Worm (Caenorhabditis elegans) whole organism, L1 larva: ENCODE data around the gene col-84.

Source experiments
- alr-1 ChIP-seq: fragments of 200-800 bp; sonication (Bioruptor generic); optimal IDR thresholded peaks from 2 replicates; lab custom pipeline; 2018; ENCODE audit warnings: borderline replicate concordance, mild to moderate bottlenecking, missing genetic modification characterization, missing compliant biosample characterization
- blmp-1 ChIP-seq: fragments of 150-350 bp; optimal IDR thresholded peaks from 2 replicates; lab custom pipeline; 2014; ENCODE audit warnings: missing biosample characterization, missing genetic modification characterization
- ceh-82 ChIP-seq, 3 experiments: fragments of 150-350 bp in 1 of 3; sonication (generic microtip) in 2 of 3; optimal IDR thresholded peaks; 2 replicates each; lab custom pipeline; 2014 to 2017; ENCODE audit warnings: missing biosample characterization in 3 of 3, missing genetic modification characterization in 3 of 3
- ceh-90 ChIP-seq: sonication (generic microtip); optimal IDR thresholded peaks from 2 replicates; lab custom pipeline; 2016; ENCODE audit warnings: missing genetic modification characterization, missing compliant biosample characterization
- dpl-1 ChIP-seq, 3 experiments: fragments of 150-350 bp in 2 of 3; sonication (generic microtip) in 1 of 3; optimal IDR thresholded peaks; 2 replicates each; lab custom pipeline; 2014 to 2017; ENCODE audit warnings: missing biosample characterization in 3 of 3, missing genetic modification characterization in 3 of 3, missing genetic modification reagents in 3 of 3
- efl-1 ChIP-seq, 4 experiments: fragments of 150-350 bp; optimal IDR thresholded peaks in 3 of 4; peaks in 1 of 4; 1 replicate in 1 of 4; 2 replicates in 3 of 4; lab custom pipeline; 2014; ENCODE audit warnings: missing biosample characterization in 2 of 4, missing genetic modification characterization in 2 of 4, missing genetic modification reagents in 2 of 4
- efl-3 ChIP-seq: fragments of 200-800 bp; sonication (Bioruptor generic); optimal IDR thresholded peaks from 2 replicates; lab custom pipeline; 2018; ENCODE audit warnings: mild to moderate bottlenecking, missing genetic modification characterization, missing compliant biosample characterization
- egl-13 ChIP-seq: sonication (generic microtip); optimal IDR thresholded peaks from 2 replicates; lab custom pipeline; 2016; ENCODE audit warnings: missing genotype, missing genetic modification reagents, missing genetic modification characterization, missing compliant biosample characterization
- elt-2 ChIP-seq: sonication (generic microtip); optimal IDR thresholded peaks from 2 replicates; lab custom pipeline; 2016; ENCODE audit warnings: missing genetic modification characterization, mild to moderate bottlenecking, inconsistent platforms, missing compliant biosample characterization, missing genetic modification reagents
- elt-3 ChIP-seq, 6 experiments: fragments of 150-350 bp in 1 of 6; sonication (generic microtip); optimal IDR thresholded peaks; 2 replicates each; lab custom pipeline; 2017 to 2018; ENCODE audit warnings: missing biosample characterization in 6 of 6, missing genetic modification characterization in 6 of 6, inconsistent platforms in 1 of 6
- fkh-10 ChIP-seq: sonication (generic microtip); optimal IDR thresholded peaks from 2 replicates; lab custom pipeline; 2017; ENCODE audit warnings: missing biosample characterization, missing genetic modification reagents, missing genetic modification characterization
- fos-1 ChIP-seq: fragments of 150-350 bp; optimal IDR thresholded peaks from 2 replicates; lab custom pipeline; 2014; ENCODE audit warnings: missing biosample characterization, missing genetic modification characterization
- grh-1 ChIP-seq: fragments of 200-800 bp; sonication (Bioruptor generic); IDR thresholded peaks from 2 replicates; pipeline ENCODE4 v1.3.6; 2022; ENCODE audit warnings: missing genetic modification reagents, missing genetic modification characterization, missing compliant biosample characterization
- isw-1 ChIP-seq: fragments of 200-800 bp; sonication (Bioruptor generic); IDR thresholded peaks from 2 replicates; pipeline ENCODE4 v1.3.6; 2022; ENCODE audit warnings: missing genetic modification characterization, missing compliant biosample characterization
- lin-14 ChIP-seq: fragments of 200-800 bp; sonication (Bioruptor generic); optimal IDR thresholded peaks from 2 replicates; lab custom pipeline; 2018; ENCODE audit warnings: mild to moderate bottlenecking, missing genetic modification characterization, moderate library complexity, missing compliant biosample characterization
- lin-35 ChIP-seq, 2 experiments: fragments of 150-350 bp; optimal IDR thresholded peaks; 2 replicates each; lab custom pipeline; 2014; ENCODE audit warnings: missing biosample characterization in 2 of 2, missing genetic modification characterization in 2 of 2, missing genetic modification reagents in 2 of 2
- lin-39 ChIP-seq: fragments of 150-350 bp; optimal IDR thresholded peaks from 2 replicates; lab custom pipeline; 2014; ENCODE audit warnings: missing biosample characterization, missing genetic modification reagents, missing genetic modification characterization
- lsy-2 ChIP-seq, 2 experiments: fragments of 150-350 bp; optimal IDR thresholded peaks; 2 replicates each; lab custom pipeline; 2014; ENCODE audit warnings: missing biosample characterization in 2 of 2, missing genetic modification characterization in 2 of 2
- mdl-1 ChIP-seq, 2 experiments: fragments of 150-350 bp; optimal IDR thresholded peaks; 2 replicates each; lab custom pipeline; 2014 to 2017; ENCODE audit warnings: missing biosample characterization in 2 of 2, missing genetic modification characterization in 2 of 2, inconsistent platforms in 1 of 2
- mef-2 ChIP-seq: fragments of 150-350 bp; optimal IDR thresholded peaks from 2 replicates; lab custom pipeline; 2014; ENCODE audit warnings: missing biosample characterization, missing genetic modification characterization
- nhr-19 ChIP-seq: fragments of 200-800 bp; sonication (Bioruptor generic); conservative IDR thresholded peaks from 2 replicates; pipeline ENCODE4 v1.3.6; 2022; ENCODE audit warnings: missing genetic modification characterization, missing compliant biosample characterization
- nhr-20 ChIP-seq: sonication (generic microtip); optimal IDR thresholded peaks from 2 replicates; lab custom pipeline; 2016; ENCODE audit warnings: mild to moderate bottlenecking, missing genetic modification characterization, missing compliant biosample characterization
- nhr-47 ChIP-seq: sonication (generic microtip); optimal IDR thresholded peaks from 2 replicates; lab custom pipeline; 2016; ENCODE audit warnings: mild to moderate bottlenecking, missing genetic modification characterization, moderate library complexity, missing compliant biosample characterization
- nhr-71 ChIP-seq: sonication (generic microtip); optimal IDR thresholded peaks from 2 replicates; lab custom pipeline; 2016; ENCODE audit warnings: mild to moderate bottlenecking, missing genetic modification characterization, moderate library complexity, missing compliant biosample characterization
- nhr-85 ChIP-seq: sonication (generic microtip); peaks from one replicate; lab custom pipeline; 2016; ENCODE audit warnings: missing genetic modification characterization, inconsistent platforms, missing compliant biosample characterization
- nhr-90 ChIP-seq: sonication (generic microtip); optimal IDR thresholded peaks from 2 replicates; lab custom pipeline; 2016; ENCODE audit warnings: mild to moderate bottlenecking, missing genetic modification characterization, missing compliant biosample characterization; ENCODE audit not compliant: poor library complexity
- pqm-1 ChIP-seq: sonication (generic microtip); optimal IDR thresholded peaks from 3 replicates; lab custom pipeline; 2017; ENCODE audit warnings: missing biosample characterization, missing genetic modification characterization
- snu-23 ChIP-seq: sonication (generic microtip); optimal IDR thresholded peaks from 2 replicates; lab custom pipeline; 2016; ENCODE audit warnings: missing genetic modification characterization, missing compliant biosample characterization
- sup-37 ChIP-seq: fragments of 200-800 bp; sonication (Bioruptor generic); optimal IDR thresholded peaks from 2 replicates; lab custom pipeline; 2018; ENCODE audit warnings: mild to moderate bottlenecking, missing genetic modification characterization, missing compliant biosample characterization
- tbx-2 ChIP-seq: sonication (generic microtip); optimal IDR thresholded peaks from 2 replicates; lab custom pipeline; 2016; ENCODE audit warnings: missing genetic modification characterization, missing compliant biosample characterization
- unc-130 ChIP-seq: fragments of 150-350 bp; optimal IDR thresholded peaks from 2 replicates; lab custom pipeline; 2017; ENCODE audit warnings: missing biosample characterization, missing genetic modification characterization, inconsistent platforms
- zip-4 ChIP-seq: fragments of 200-800 bp; sonication (Bioruptor generic); optimal IDR thresholded peaks from 2 replicates; lab custom pipeline; 2018; ENCODE audit warnings: mild to moderate bottlenecking, missing genetic modification characterization, moderate library complexity, missing compliant biosample characterization
- ztf-4 ChIP-seq: fragments of 150-350 bp; optimal IDR thresholded peaks from 2 replicates; lab custom pipeline; 2014; ENCODE audit warnings: missing biosample characterization, missing genetic modification characterization

col-84 gene

DNA sequence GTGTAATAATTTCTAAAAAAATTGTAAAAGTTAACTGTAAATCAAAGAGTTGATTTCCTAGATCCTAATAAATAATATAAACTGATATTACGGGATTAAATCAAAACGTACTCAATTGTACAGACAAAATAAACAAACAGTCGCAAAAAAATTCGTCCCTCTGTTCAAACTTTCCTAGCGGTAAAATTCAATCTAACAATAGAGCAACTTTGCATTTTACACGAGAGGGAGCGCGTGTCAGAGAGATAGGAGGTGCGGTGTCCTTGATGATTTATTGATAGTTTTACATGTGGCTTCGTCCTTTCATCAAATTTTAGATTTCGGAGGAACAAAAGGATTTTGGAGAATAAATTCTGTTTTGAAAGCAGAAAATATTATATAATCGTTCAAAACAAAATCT lies 37.7 kb upstream of the col-84 start (continued):
- TF ChIP-seq zip-4 (GFP tag; lab: Kevin White, UChicago) (no peak), fos-1 (tag; lab: Kevin White, UChicago) (no peak), nhr-71 (tag; lab: Kevin White, UChicago) (peak; percentile 35), nhr-19 (GFP tag; lab: Robert Waterston, UW) (no peak), egl-13 (tag; lab: Kevin White, UChicago) (no peak)

DNA sequence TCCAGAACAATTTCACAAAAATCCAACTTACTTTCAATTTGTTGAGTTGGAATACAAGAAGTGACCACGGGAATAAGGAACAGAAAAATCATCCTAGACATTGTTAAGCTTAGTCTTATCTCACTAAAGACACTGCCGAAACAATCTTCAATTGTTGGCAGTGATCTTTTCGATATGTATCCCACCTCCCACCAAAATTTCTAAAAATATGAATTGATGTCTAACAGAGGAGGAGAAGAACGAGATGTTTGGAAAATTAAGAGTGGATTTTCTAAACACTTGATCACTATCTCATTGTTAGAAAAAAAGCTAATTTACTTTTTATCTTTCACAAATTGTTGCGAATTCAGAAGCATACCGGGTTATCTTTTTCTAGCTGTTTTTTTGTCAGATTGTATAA lies 35.9 kb upstream of the col-84 start, which contains the start of gene clec-144:
Gene clec-144, minus strand, starts transcription at position 101 of the 400 bp plus-strand sequence.
- no peak for TF ChIP-seq ceh-82 (tag; optimal IDR thresholded peaks at IDR 0.05; lab: Kevin White, UChicago)

DNA sequence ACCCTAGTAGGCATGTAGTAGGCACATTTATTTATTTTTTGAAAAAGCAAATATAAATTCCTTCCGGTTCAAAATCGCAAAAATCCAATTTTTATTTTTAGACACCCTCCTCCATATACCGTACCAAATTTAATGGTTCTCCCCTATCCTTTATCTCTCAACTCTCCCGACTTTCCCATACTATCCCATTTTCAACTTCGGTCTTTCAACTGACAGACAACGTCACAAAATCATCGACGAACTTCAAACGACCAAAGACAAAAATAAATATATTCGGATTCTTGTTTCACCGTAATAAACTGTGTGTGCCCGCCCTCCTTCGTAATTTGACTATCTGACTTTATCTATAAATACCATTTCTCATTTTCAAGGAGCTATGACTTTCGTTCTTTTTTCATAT lies 33.1 kb upstream of the col-84 start, which contains the start of gene T27D12.6:
Gene T27D12.6, plus strand, starts transcription at position 301 of the 400 bp plus-strand sequence.
- no peak for TF ChIP-seq lin-39 (tag; lab: Kevin White, UChicago)
- peak; percentile 78 for TF ChIP-seq nhr-85 (tag; lab: Kevin White, UChicago)

DNA sequence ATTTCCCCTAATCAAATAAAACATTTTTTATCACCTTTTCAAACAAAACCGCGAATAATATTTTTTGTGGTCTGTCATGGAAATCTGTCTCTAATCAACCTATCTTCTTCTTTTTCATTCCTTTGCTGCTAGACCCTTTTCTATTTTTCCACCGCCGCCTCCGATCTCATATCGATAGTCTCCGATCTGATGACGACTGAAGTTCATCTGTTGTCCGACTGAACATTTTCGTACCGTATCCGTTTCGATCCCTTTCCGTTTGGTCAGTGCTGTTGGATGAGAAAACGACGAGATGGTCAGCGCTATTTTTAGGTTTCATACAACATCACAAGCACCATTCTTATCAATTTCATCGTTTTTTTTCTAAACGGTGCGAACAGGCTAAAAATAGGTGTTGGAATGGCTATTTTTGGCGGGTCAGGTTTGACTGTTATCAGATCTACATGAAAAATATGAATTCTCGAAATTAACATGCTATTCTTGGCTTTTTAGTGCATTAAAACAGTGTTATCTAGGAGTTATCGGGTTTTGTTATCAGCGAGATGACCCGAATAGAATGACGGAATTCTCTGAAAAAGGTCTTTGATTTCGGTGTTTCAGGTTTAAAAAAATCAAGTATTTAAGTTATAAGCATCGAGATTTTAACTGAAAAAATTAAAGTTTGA lies 31.6 kb upstream of the col-84 start:
- TF ChIP-seq ztf-4 (no peak), efl-3 (GFP tag; lab: Kevin White, UChicago) (no peak), elt-3 (tag; optimal IDR thresholded peaks at IDR 0.05; lab: Kevin White, UChicago) (peak in 5 of 6 experiments; percentile 27 to 90 (median 68)), snu-23 (GFP tag; lab: Kevin White, UChicago) (peak; percentile 49), mdl-1 (tag; optimal IDR thresholded peaks at IDR 0.05; lab: Kevin White, UChicago) (peak in 1 of 2 experiments; percentile 27), mef-2 (peak; percentile 19), tbx-2 (tag; lab: Kevin White, UChicago) (peak; percentile 52), nhr-85 (tag; lab: Kevin White, UChicago) (peak; percentile 98), lin-35 (GFP tag; optimal IDR thresholded peaks at IDR 0.05; lab: Kevin White, UChicago) (peak in 1 of 2 experiments; percentile 52), alr-1 (tag; lab: Kevin White, UChicago) (no peak), nhr-19 (GFP tag; lab: Robert Waterston, UW) (peak; percentile 62), nhr-20 (tag; lab: Kevin White, UChicago) (peak; percentile 75), lsy-2 (tag; optimal IDR thresholded peaks at IDR 0.05; lab: Kevin White, UChicago) (peak in 1 of 2 experiments; percentile 24), grh-1 (GFP tag; lab: Robert Waterston, UW) (peak; percentile 26; the same call in 1 of the 2 replicates), blmp-1 (peak; percentile 75), elt-2 (tag; lab: Kevin White, UChicago) (peak; percentile 78), sup-37 (GFP tag; lab: Kevin White, UChicago) (no peak), nhr-90 (tag; lab: Kevin White, UChicago) (peak; percentile 40), lin-14 (peak; percentile 83), dpl-1 (GFP tag; optimal IDR thresholded peaks at IDR 0.05; lab: Kevin White, UChicago) (no peak), efl-1 (optimal IDR thresholded peaks at IDR 0.05; lab: Kevin White, UChicago) (no peak), efl-1 (GFP tag; optimal IDR thresholded peaks at IDR 0.05 in 1 of 2; lab: Kevin White, UChicago) (peak in 1 of 2 experiments; percentile 76), nhr-71 (tag; lab: Kevin White, UChicago) (peak; percentile 73)

DNA sequence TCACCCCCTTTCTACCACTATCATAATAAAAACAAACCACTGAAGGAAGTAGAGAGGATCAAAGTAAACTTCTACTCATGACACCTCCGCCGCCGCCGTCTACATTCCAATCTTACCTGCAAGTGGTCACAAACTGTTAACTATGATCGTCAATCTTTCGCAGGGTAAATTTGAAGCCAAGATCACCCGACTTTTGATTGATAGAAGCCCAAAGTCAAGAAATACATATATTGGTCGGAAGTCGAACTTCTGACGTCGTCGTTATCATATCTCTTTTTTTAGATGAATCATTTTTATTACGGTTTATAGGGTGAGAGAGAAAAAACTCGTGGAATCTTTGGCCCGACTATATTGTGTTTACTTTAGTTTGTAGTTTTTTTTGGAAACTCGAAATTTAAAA lies 30.0 kb upstream of the col-84 start:
- peak; percentile 24; the same call in 1 of the 2 replicates for TF ChIP-seq nhr-19 (GFP tag; lab: Robert Waterston, UW)
- no peak for TF ChIP-seq isw-1 (GFP tag; lab: Robert Waterston, UW)
- no peak for TF ChIP-seq efl-1 (optimal IDR thresholded peaks at IDR 0.05; lab: Kevin White, UChicago)
- peak in 1 of 2 experiments; percentile 72 for TF ChIP-seq efl-1 (GFP tag; optimal IDR thresholded peaks at IDR 0.05 in 1 of 2; lab: Kevin White, UChicago)
- peak; percentile 47 for TF ChIP-seq blmp-1
- TF ChIP-seq pqm-1 (tag; lab: Kevin White, UChicago) = no peak
- no peak for TF ChIP-seq unc-130 (tag; lab: Kevin White, UChicago)
- peak; percentile 81 for TF ChIP-seq nhr-20 (tag; lab: Kevin White, UChicago)
- peak; percentile 25 for TF ChIP-seq nhr-47 (tag; lab: Kevin White, UChicago)
- TF ChIP-seq lin-14 = peak; percentile 80
- peak; percentile 96 for TF ChIP-seq nhr-85 (tag; lab: Kevin White, UChicago)
- TF ChIP-seq nhr-90 (tag; lab: Kevin White, UChicago) = peak; percentile 17
- TF ChIP-seq snu-23 (GFP tag; lab: Kevin White, UChicago) = peak; percentile 13
- peak; percentile 41 for TF ChIP-seq tbx-2 (tag; lab: Kevin White, UChicago)
- TF ChIP-seq ceh-90 (tag; lab: Kevin White, UChicago) = no peak
- TF ChIP-seq lsy-2 (tag; optimal IDR thresholded peaks at IDR 0.05; lab: Kevin White, UChicago) = peak in 1 of 2 experiments; percentile 28
- peak; percentile 76 for TF ChIP-seq nhr-71 (tag; lab: Kevin White, UChicago)
- no peak for TF ChIP-seq fkh-10
- TF ChIP-seq elt-3 (tag; optimal IDR thresholded peaks at IDR 0.05; lab: Kevin White, UChicago) = peak in 4 of 6 experiments; percentile 66 to 93 (median 67)
- TF ChIP-seq lin-35 (GFP tag; optimal IDR thresholded peaks at IDR 0.05; lab: Kevin White, UChicago) = peak in 1 of 2 experiments; percentile 17
